Fruit fly (Drosophila melanogaster): ENCODE data around the gene yip2.

The yip2 gene

DNA sequence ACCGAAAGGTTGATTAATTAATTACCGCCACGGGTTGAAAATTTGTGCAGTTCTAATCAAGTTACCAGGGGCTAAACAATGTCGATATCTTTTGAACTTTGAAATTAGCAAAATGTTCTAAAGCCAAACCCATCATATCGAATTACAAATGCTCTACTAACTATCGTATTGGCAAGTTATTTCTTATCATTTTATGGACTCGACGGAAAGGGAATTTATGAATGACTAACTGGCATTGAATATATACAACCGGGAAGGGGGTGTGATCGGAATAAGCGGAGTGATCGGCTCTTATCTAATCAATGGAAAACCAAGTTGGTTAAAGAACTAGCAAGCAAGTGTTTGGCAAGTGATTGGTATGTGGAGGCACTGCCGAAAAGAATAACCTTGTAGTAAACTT lies 28.5 kb downstream of the yip2 start (continued):
- TF ChIP-seq Fer1 (GFP tag; optimal IDR thresholded peaks at IDR 0.05) (peak; percentile 32), danr (GFP tag; IDR thresholded peaks at IDR 0.05) (no peak), sob (GFP tag; IDR thresholded peaks at IDR 0.05) (0 out of 2 replicates have a peak, but pooled peaks have one; percentile 16), Atf3 (GFP tag; optimal IDR thresholded peaks at IDR 0.05) (no peak), her (GFP tag; optimal IDR thresholded peaks at IDR 0.05) (peak; percentile 18), CG13894 (tag; optimal IDR thresholded peaks at IDR 0.05) (peak; percentile 9), NfI (GFP tag; optimal IDR thresholded peaks at IDR 0.05) (peak; percentile 23), CG6791 (GFP tag; IDR thresholded peaks at IDR 0.05; ENCODE audit: partially characterized antibody) (no peak), sd (tag; optimal IDR thresholded peaks at IDR 0.05) (peak; percentile 92), CG13296 (GFP tag; optimal IDR thresholded peaks at IDR 0.05) (peak; percentile 30), CG18599 (GFP tag; optimal IDR thresholded peaks at IDR 0.05) (peak; percentile 67), Med (GFP tag) (peak; percentile 57), pros (GFP tag; optimal IDR thresholded peaks at IDR 0.05) (no peak), CG12071 (GFP tag; optimal IDR thresholded peaks at IDR 0.05) (peak; percentile 8), CG1603 (tag; optimal IDR thresholded peaks at IDR 0.05) (peak; percentile 22), Dll (GFP tag; IDR thresholded peaks at IDR 0.05; ENCODE audit: partially characterized antibody) (no peak), mirr (GFP tag; optimal IDR thresholded peaks at IDR 0.05) (peak; percentile 99), CG12659 (GFP tag; optimal IDR thresholded peaks at IDR 0.05) (peak; percentile 8), CG10543 (GFP tag; optimal IDR thresholded peaks at IDR 0.05) (peak; percentile 52), CG12769 (tag; optimal IDR thresholded peaks at IDR 0.05) (peak; percentile 72), schlank (tag; optimal IDR thresholded peaks at IDR 0.05) (peak; percentile 48), Ptx1 (GFP tag; IDR thresholded peaks at IDR 0.05) (0 out of 2 replicates have a peak, but pooled peaks have one; percentile 13), GATAe (GFP tag; conservative IDR thresholded peaks at IDR 0.05) (peak; percentile 89), cwo (GFP tag; optimal IDR thresholded peaks at IDR 0.05) (peak; percentile 59), grn (GFP tag; optimal IDR thresholded peaks at IDR 0.05) (no peak), Atf6 (GFP tag; IDR thresholded peaks at IDR 0.05) (peak; percentile 62; the same call in 1 of the 2 replicates), CG12219 (GFP tag; optimal IDR thresholded peaks at IDR 0.05) (peak; percentile 29), CG7271 (tag; optimal IDR thresholded peaks at IDR 0.05) (no peak), CG17385 (GFP tag; optimal IDR thresholded peaks at IDR 0.05) (peak; percentile 4), mam (GFP tag; optimal IDR thresholded peaks at IDR 0.05) (peak; percentile 50), CG2129 (GFP tag; IDR thresholded peaks at IDR 0.05; ENCODE audit: partially characterized antibody) (no peak), gsb-n (tag; optimal IDR thresholded peaks at IDR 0.05) (no peak), kay (GFP tag; optimal IDR thresholded peaks at IDR 0.05) (peak; percentile 56), Rfx (GFP tag; IDR thresholded peaks at IDR 0.05) (peak; percentile 69), Dek (tag; optimal IDR thresholded peaks at IDR 0.05) (peak; percentile 7), caup (GFP tag; optimal IDR thresholded peaks at IDR 0.05; ENCODE audit: severe bottlenecking) (peak; percentile 65), gro (GFP tag; optimal IDR thresholded peaks at IDR 0.05) (peak; percentile 60), trh (GFP tag; optimal IDR thresholded peaks at IDR 0.05) (no peak), CG1233 (GFP tag; optimal IDR thresholded peaks at IDR 0.05) (no peak), D19A (tag; optimal IDR thresholded peaks at IDR 0.05) (peak; percentile 96), CG16863 (GFP tag; optimal IDR thresholded peaks at IDR 0.05) (no peak), ftz-f1 (GFP tag; optimal IDR thresholded peaks at IDR 0.05) (peak; percentile 39), CG3281 (GFP tag; optimal IDR thresholded peaks at IDR 0.05) (peak; percentile 2), CG31365 (tag; optimal IDR thresholded peaks at IDR 0.05) (peak; percentile 29), HLHmδ (GFP tag; optimal IDR thresholded peaks at IDR 0.05) (no peak), CG6683 (GFP tag; optimal IDR thresholded peaks at IDR 0.05) (no peak), lab (GFP tag; optimal IDR thresholded peaks at IDR 0.05) (peak; percentile 86), grau (tag; optimal IDR thresholded peaks at IDR 0.05) (peak; percentile 15), sima (GFP tag; optimal IDR thresholded peaks at IDR 0.05) (no peak)

Measured in whole organism, embryonic.